Fruit fly (Drosophila melanogaster) whole organism, embryonic: Measurements from ENCODE around the gene thoc7.
A peak's percentile ranks its signal among the peaks of the same experiment; 100 is the strongest.

Experiments used
- Antp ChIP-seq: fragments of 200-800 bp; sonication (Bioruptor generic); optimal IDR thresholded peaks from 3 replicates; lab custom pipeline; 2016; ENCODE audit warnings: missing biosample characterization, missing genetic modification characterization
- Atf3 ChIP-seq: fragments of 200-800 bp; sonication (Bioruptor generic); optimal IDR thresholded peaks from 3 replicates; lab custom pipeline; 2016; ENCODE audit warnings: missing biosample characterization, missing genetic modification characterization
- B-H2 ChIP-seq: fragments of 200-800 bp; sonication (Bioruptor generic); optimal IDR thresholded peaks from 2 replicates; lab custom pipeline; 2018; ENCODE audit warnings: missing biosample characterization, mild to moderate bottlenecking, missing genetic modification characterization
- CG11398 ChIP-seq: fragments of 200-800 bp; sonication (Bioruptor generic); optimal IDR thresholded peaks from 2 replicates; lab custom pipeline; 2016; ENCODE audit warnings: missing biosample characterization, missing genetic modification characterization
- CG11560 ChIP-seq: fragments of 200-800 bp; sonication (Bioruptor generic); IDR thresholded peaks from 3 replicates; pipeline ENCODE4 v1.3.6; 2022; ENCODE audit warnings: missing biosample characterization, missing genetic modification characterization
- CG11695 ChIP-seq: fragments of 200-800 bp; sonication (Bioruptor generic); IDR thresholded peaks from 3 replicates; pipeline ENCODE4 v1.3.6; 2022; ENCODE audit warnings: missing biosample characterization, missing genetic modification characterization
- CG13624 ChIP-seq: fragments of 200-800 bp; sonication (Bioruptor generic); optimal IDR thresholded peaks from 2 replicates; lab custom pipeline; 2016; ENCODE audit warnings: missing biosample characterization, missing genetic modification characterization
- CG15269 ChIP-seq: fragments of 200-800 bp; sonication (Bioruptor generic); optimal IDR thresholded peaks from 2 replicates; lab custom pipeline; 2018; ENCODE audit warnings: missing biosample characterization, mild to moderate bottlenecking, missing genetic modification characterization, moderate library complexity
- CG1602 ChIP-seq: fragments of 200-800 bp; sonication (Bioruptor generic); optimal IDR thresholded peaks from 3 replicates; lab custom pipeline; 2016; ENCODE audit warnings: missing biosample characterization, missing genetic modification characterization
- CG17912 ChIP-seq: fragments of 200-800 bp; sonication (Bioruptor generic); optimal IDR thresholded peaks from 2 replicates; lab custom pipeline; 2018; ENCODE audit warnings: missing biosample characterization, mild to moderate bottlenecking, missing genetic modification characterization
- CG2875 ChIP-seq: fragments of 200-800 bp; sonication (Bioruptor generic); optimal IDR thresholded peaks from 2 replicates; lab custom pipeline; 2017; ENCODE audit warnings: missing biosample characterization, mild to moderate bottlenecking, missing genetic modification characterization, missing genetic modification reagents
- CG33557 ChIP-seq: fragments of 200-800 bp; sonication (Bioruptor generic); optimal IDR thresholded peaks from 2 replicates; lab custom pipeline; 2019; ENCODE audit warnings: missing biosample characterization, mild to moderate bottlenecking, missing genetic modification characterization, moderate library complexity
- CG4617 ChIP-seq: fragments of 200-800 bp; sonication (Bioruptor generic); optimal IDR thresholded peaks from 3 replicates; lab custom pipeline; 2016; ENCODE audit warnings: missing biosample characterization, missing genetic modification characterization, borderline replicate concordance
- CG4707 ChIP-seq: fragments of 200-800 bp; sonication (Bioruptor generic); optimal IDR thresholded peaks from 2 replicates; lab custom pipeline; 2018; ENCODE audit warnings: missing biosample characterization, mild to moderate bottlenecking, missing genetic modification characterization, moderate library complexity
- CG6254 ChIP-seq: fragments of 200-800 bp; sonication (Bioruptor generic); optimal IDR thresholded peaks from 3 replicates; lab custom pipeline; 2017; ENCODE audit warnings: mild to moderate bottlenecking, missing biosample characterization, missing genetic modification reagents, missing genetic modification characterization
- CG7745 ChIP-seq: fragments of 200-800 bp; sonication (Bioruptor generic); optimal IDR thresholded peaks from 2 replicates; lab custom pipeline; 2018; ENCODE audit warnings: missing biosample characterization, mild to moderate bottlenecking, missing genetic modification characterization, moderate library complexity
- CG8281 ChIP-seq: fragments of 200-800 bp; sonication (Bioruptor generic); optimal IDR thresholded peaks from 2 replicates; lab custom pipeline; 2018; ENCODE audit warnings: missing biosample characterization, mild to moderate bottlenecking, missing genetic modification characterization, moderate library complexity
- CG8478 ChIP-seq: fragments of >200 bp; optimal IDR thresholded peaks from 2 replicates; lab custom pipeline; 2018
- CTCF ChIP-seq: fragments of 200-800 bp; sonication (Bioruptor generic); optimal IDR thresholded peaks from 2 replicates; lab custom pipeline; 2017; ENCODE audit warnings: missing biosample characterization, mild to moderate bottlenecking, missing genetic modification characterization, moderate library complexity
- D19A ChIP-seq: fragments of 200-800 bp; optimal IDR thresholded peaks from 3 replicates; lab custom pipeline; 2019; ENCODE audit warnings: missing biosample characterization, mild to moderate bottlenecking, missing genetic modification characterization, moderate library complexity
- Doc2 ChIP-seq: fragments of 200-800 bp; sonication (Bioruptor generic); IDR thresholded peaks from 2 replicates; pipeline ENCODE4 v1.3.6; 2022; ENCODE audit warnings: missing biosample characterization, missing genetic modification characterization
- Elba2 ChIP-seq: fragments of 200-800 bp; sonication (Bioruptor generic); optimal IDR thresholded peaks from 3 replicates; lab custom pipeline; 2016; ENCODE audit warnings: missing biosample characterization, missing genetic modification characterization
- HLH3B ChIP-seq: fragments of 200-800 bp; sonication (Bioruptor generic); IDR thresholded peaks from 2 replicates; pipeline ENCODE4 v1.3.6; 2022; ENCODE audit warnings: missing biosample characterization, missing genetic modification characterization
- Hr3 ChIP-seq: fragments of 200-800 bp; sonication (Bioruptor generic); optimal IDR thresholded peaks from 3 replicates; lab custom pipeline; 2016; ENCODE audit warnings: missing biosample characterization, missing genetic modification characterization
- Hr39 ChIP-seq: fragments of >200 bp; optimal IDR thresholded peaks from 2 replicates; lab custom pipeline; 2017
- Hr78 ChIP-seq, 2 experiments: fragments of 200-800 bp in 1 of 2; fragments of >200 bp in 1 of 2; sonication (Bioruptor generic) in 1 of 2; optimal IDR thresholded peaks; 2 replicates each; lab custom pipeline; 2017 to 2019; ENCODE audit warnings: missing biosample characterization in 2 of 2, missing genetic modification characterization in 2 of 2, mild to moderate bottlenecking in 1 of 2, moderate library complexity in 1 of 2
- Hsf ChIP-seq: fragments of 200-800 bp; sonication (Bioruptor generic); optimal IDR thresholded peaks from 3 replicates; lab custom pipeline; 2016; ENCODE audit warnings: missing biosample characterization, missing genetic modification characterization
- NC2α ChIP-seq: fragments of 200-800 bp; sonication (Bioruptor generic); optimal IDR thresholded peaks from 2 replicates; lab custom pipeline; 2016; ENCODE audit warnings: missing biosample characterization, missing genetic modification characterization
- Rx ChIP-seq: fragments of 200-800 bp; sonication (Bioruptor generic); IDR thresholded peaks from 2 replicates; pipeline ENCODE4 v1.3.6; 2022; ENCODE audit warnings: missing biosample characterization, missing genetic modification characterization
- Scr ChIP-seq: fragments of 200-800 bp; sonication (Bioruptor generic); IDR thresholded peaks from 2 replicates; pipeline ENCODE4 v1.3.6; 2022; ENCODE audit warnings: missing biosample characterization, missing genetic modification characterization; ENCODE audit not compliant: partially characterized antibody
- Spps ChIP-seq: fragments of 200-800 bp; sonication (Bioruptor generic); optimal IDR thresholded peaks from 2 replicates; lab custom pipeline; 2018; ENCODE audit warnings: missing biosample characterization, mild to moderate bottlenecking, missing genetic modification characterization
- Xbp1 ChIP-seq: fragments of 200-800 bp; sonication (Bioruptor generic); optimal IDR thresholded peaks from 3 replicates; lab custom pipeline; 2016; ENCODE audit warnings: missing biosample characterization, mild to moderate bottlenecking, missing genetic modification characterization
- cg ChIP-seq: fragments of 200-800 bp; sonication (Bioruptor generic); optimal IDR thresholded peaks from 3 replicates; lab custom pipeline; 2019; ENCODE audit warnings: missing biosample characterization, mild to moderate bottlenecking, missing genetic modification characterization, moderate library complexity
- crc ChIP-seq: fragments of 200-800 bp; sonication (Bioruptor generic); optimal IDR thresholded peaks from 2 replicates; lab custom pipeline; 2016; ENCODE audit warnings: missing biosample characterization, missing genetic modification characterization
- crol ChIP-seq: fragments of 200-800 bp; sonication (Bioruptor generic); IDR thresholded peaks from 2 replicates; pipeline ENCODE4 v1.3.6; 2022; ENCODE audit warnings: missing biosample characterization, missing genetic modification characterization
- dati ChIP-seq: fragments of 200-800 bp; sonication (Bioruptor generic); IDR thresholded peaks from 2 replicates; pipeline ENCODE4 v1.3.6; 2022; ENCODE audit warnings: missing biosample characterization, missing genetic modification characterization
- dimm ChIP-seq: fragments of 200-800 bp; sonication (Bioruptor generic); IDR thresholded peaks from 2 replicates; pipeline ENCODE4 v1.3.6; 2022; ENCODE audit warnings: missing biosample characterization, missing genetic modification characterization
- eve ChIP-seq, 2 experiments: fragments of >200 bp; optimal IDR thresholded peaks; 2 replicates each; lab custom pipeline; 2017; ENCODE audit warnings: missing biosample characterization in 2 of 2, missing genetic modification characterization in 2 of 2
- exex ChIP-seq: fragments of 200-800 bp; sonication (Bioruptor generic); optimal IDR thresholded peaks from 4 replicates; lab custom pipeline; 2018; ENCODE audit warnings: missing biosample characterization, mild to moderate bottlenecking, missing genetic modification characterization, moderate library complexity
- gt ChIP-seq: fragments of 200-800 bp; sonication (Bioruptor generic); IDR thresholded peaks from 2 replicates; pipeline ENCODE4 v1.3.6; 2022; ENCODE audit warnings: missing biosample characterization, missing genetic modification characterization
- jigr1 ChIP-seq: fragments of 200-800 bp; sonication (Bioruptor generic); IDR thresholded peaks from 3 replicates; pipeline ENCODE4 v1.3.6; 2022; ENCODE audit warnings: missing biosample characterization, missing genetic modification characterization
- jumu ChIP-seq: fragments of 200-800 bp; sonication (Bioruptor generic); optimal IDR thresholded peaks from 3 replicates; lab custom pipeline; 2016; ENCODE audit warnings: missing biosample characterization, missing genetic modification characterization
- odd ChIP-seq: fragments of 200-800 bp; sonication (Bioruptor generic); optimal IDR thresholded peaks from 2 replicates; lab custom pipeline; 2017; ENCODE audit warnings: missing biosample characterization, mild to moderate bottlenecking, missing genetic modification characterization
- onecut ChIP-seq: fragments of 200-800 bp; sonication (Bioruptor generic); IDR thresholded peaks from 2 replicates; pipeline ENCODE4 v1.3.6; 2022; ENCODE audit warnings: missing biosample characterization, missing genetic modification characterization
- sd ChIP-seq: fragments of 200-800 bp; sonication (Bioruptor generic); optimal IDR thresholded peaks from 3 replicates; lab custom pipeline; 2018; ENCODE audit warnings: missing biosample characterization, mild to moderate bottlenecking, missing genetic modification characterization, moderate library complexity
- sob ChIP-seq: fragments of 200-800 bp; sonication (Bioruptor generic); IDR thresholded peaks from 2 replicates; pipeline ENCODE4 v1.3.6; 2022; ENCODE audit warnings: missing biosample characterization, missing genetic modification characterization
- tgo ChIP-seq: fragments of 200-800 bp; sonication (Bioruptor generic); IDR thresholded peaks from 3 replicates; pipeline ENCODE4 v1.3.6; 2022; ENCODE audit warnings: missing biosample characterization, missing genetic modification characterization
- wdn ChIP-seq: fragments of 200-800 bp; sonication (Bioruptor generic); IDR thresholded peaks from 2 replicates; pipeline ENCODE4 v1.3.6; 2022; ENCODE audit warnings: missing biosample characterization, missing genetic modification characterization
- wek ChIP-seq: fragments of 200-800 bp; sonication (Bioruptor generic); optimal IDR thresholded peaks from 3 replicates; lab custom pipeline; 2018; ENCODE audit warnings: missing biosample characterization, mild to moderate bottlenecking, missing genetic modification characterization, moderate library complexity
- wor ChIP-seq: fragments of 200-800 bp; sonication (Bioruptor generic); IDR thresholded peaks from 2 replicates; pipeline ENCODE4 v1.3.6; 2022; ENCODE audit warnings: missing biosample characterization, missing genetic modification characterization
- yki ChIP-seq: fragments of >200 bp; optimal IDR thresholded peaks from 3 replicates; lab custom pipeline; 2018

Gene thoc7

dm6 chr3L:199050-199745, 13.3 kb downstream of the thoc7 start (continued):
- TF ChIP-seq CG6254 (GFP tag; lab: Kevin White, UChicago) = no peak
- TF ChIP-seq CTCF (GFP tag; lab: Kevin White, UChicago) = peak; percentile 37
- TF ChIP-seq Hr3 = no peak
- no peak for TF ChIP-seq odd
- peak; percentile 96 for TF ChIP-seq crol (GFP tag; lab: Robert Waterston, UW)
- no peak for TF ChIP-seq crc (GFP tag; lab: Kevin White, UChicago)
- peak; percentile 18 for TF ChIP-seq CG2875
- TF ChIP-seq onecut (GFP tag; lab: Robert Waterston, UW) = peak; percentile 21; the same call in 1 of the 2 replicates
- no peak for TF ChIP-seq CG1602 (GFP tag; lab: Kevin White, UChicago)
- TF ChIP-seq Antp (GFP tag; lab: Kevin White, UChicago) = peak; percentile 45
- no peak for TF ChIP-seq CG11398 (GFP tag; lab: Kevin White, UChicago)
- TF ChIP-seq Hsf = peak; percentile 11
- peak; percentile 48 for TF ChIP-seq jumu (GFP tag; lab: Kevin White, UChicago)
- peak; percentile 48; the same call in 2 of the 3 replicates for TF ChIP-seq jigr1 (GFP tag; lab: Robert Waterston, UW)
- peak; percentile 23 for TF ChIP-seq Atf3 (GFP tag; lab: Kevin White, UChicago)

- peak; percentile 67; the same call in 1 of the 2 replicates for TF ChIP-seq wdn (GFP tag; lab: Robert Waterston, UW)
- TF ChIP-seq HLH3B (GFP tag; lab: Robert Waterston, UW) = peak; percentile 82
- no peak for TF ChIP-seq CG8478 (lab: Kevin White, UChicago)
- no peak for TF ChIP-seq Hr78 (GFP tag; optimal IDR thresholded peaks at IDR 0.05; lab: Kevin White, UChicago)
- peak; percentile 47 for TF ChIP-seq CG17912
- TF ChIP-seq Xbp1 (GFP tag; lab: Kevin White, UChicago) = peak; percentile 94
- TF ChIP-seq exex (tag; lab: Kevin White, UChicago) = no peak
- peak; percentile 80 for TF ChIP-seq CG11695 (GFP tag; lab: Robert Waterston, UW)
- no peak for TF ChIP-seq gt (GFP tag; lab: Robert Waterston, UW)
- no peak for TF ChIP-seq CG4707 (GFP tag; lab: Kevin White, UChicago)
- peak; percentile 93 for TF ChIP-seq CG4617 (GFP tag; lab: Kevin White, UChicago)
- TF ChIP-seq eve (GFP tag; optimal IDR thresholded peaks at IDR 0.05; lab: Kevin White, UChicago) = peak in 1 of 2 experiments; percentile 37
- peak; percentile 57 for TF ChIP-seq wor (GFP tag; lab: Robert Waterston, UW)
- peak; percentile 98 for TF ChIP-seq Scr (GFP tag; lab: Robert Waterston, UW)
- TF ChIP-seq sob (GFP tag; lab: Robert Waterston, UW) = peak; percentile 84
- no peak for TF ChIP-seq CG7745 (tag; lab: Kevin White, UChicago)
- peak; percentile 74 for TF ChIP-seq CG33557
- no peak for TF ChIP-seq cg (GFP tag; lab: Kevin White, UChicago)
- TF ChIP-seq CG8281 (tag; lab: Kevin White, UChicago) = no peak
- TF ChIP-seq NC2α = peak; percentile 65
- TF ChIP-seq CG13624 (GFP tag; lab: Kevin White, UChicago) = no peak
- 0 out of 3 replicates have a peak, but pooled peaks have one; percentile 43 for TF ChIP-seq CG11560
- peak; percentile 76 for TF ChIP-seq Rx (GFP tag; lab: Robert Waterston, UW)
- TF ChIP-seq Doc2 (GFP tag; lab: Robert Waterston, UW) = no peak
- TF ChIP-seq Hr39 (lab: Kevin White, UChicago) = no peak
- TF ChIP-seq sd = no peak
- TF ChIP-seq CG1602 (GFP tag; lab: Kevin White, UChicago) = peak; percentile 86
- TF ChIP-seq Elba2 (GFP tag; lab: Kevin White, UChicago) = peak; percentile 49
- peak; percentile 66 for TF ChIP-seq Spps
- TF ChIP-seq tgo (GFP tag; lab: Robert Waterston, UW) = peak; percentile 70
- no peak for TF ChIP-seq CG15269 (tag; lab: Kevin White, UChicago)
- no peak for TF ChIP-seq D19A (tag; lab: Kevin White, UChicago)
- TF ChIP-seq B-H2 (GFP tag; lab: Kevin White, UChicago) = no peak
- no peak for TF ChIP-seq jigr1 (GFP tag; lab: Robert Waterston, UW)
- TF ChIP-seq yki (lab: Kevin White, UChicago) = no peak
- TF ChIP-seq dati (GFP tag; lab: Robert Waterston, UW) = no peak
- TF ChIP-seq wek (GFP tag; lab: Kevin White, UChicago) = peak; percentile 48
- no peak for TF ChIP-seq dimm (GFP tag; lab: Robert Waterston, UW)
Observed at dm6 chr3L:184251-184650, 28.2 kb downstream of the thoc7 start, which contains the start of the genes CG34140, Mkp and Mtch. Gene CG34140, minus strand, starts transcription at chr3L:184424. Gene Mkp, minus strand, starts transcription at chr3L:184540. Gene Mtch, plus strand, starts transcription at chr3L:184626.
